Worm (Caenorhabditis elegans) whole organism, L4 larva: ENCODE data around the gene F55C12.6.

Experiments used
- F10B5.3 ChIP-seq: sonication (generic microtip); optimal IDR thresholded peaks from 2 replicates; lab custom pipeline; 2016; ENCODE audit warnings: mild to moderate bottlenecking, missing genetic modification characterization, missing compliant biosample characterization
- F37D6.2 ChIP-seq: sonication (generic microtip); optimal IDR thresholded peaks from 2 replicates; lab custom pipeline; 2016; ENCODE audit warnings: mild to moderate bottlenecking, missing genetic modification characterization, missing compliant biosample characterization
- F49E8.2 ChIP-seq: sonication (generic microtip); optimal IDR thresholded peaks from 2 replicates; lab custom pipeline; 2016; ENCODE audit warnings: missing compliant biosample characterization, mild to moderate bottlenecking, missing genetic modification characterization, borderline replicate concordance
- R02D3.7 ChIP-seq: fragments of 150-350 bp; sonication (generic microtip); optimal IDR thresholded peaks from 3 replicates; lab custom pipeline; 2014; ENCODE audit warnings: missing biosample characterization, missing genetic modification characterization
- Y48G9A.11 ChIP-seq: fragments of 200-800 bp; sonication (Bioruptor generic); IDR thresholded peaks from 2 replicates; pipeline ENCODE4 v1.3.6; 2022; ENCODE audit warnings: missing genetic modification reagents, missing genetic modification characterization, missing compliant biosample characterization
- Y5F2A.4 ChIP-seq: fragments of 200-800 bp; sonication (Bioruptor generic); optimal IDR thresholded peaks from 2 replicates; lab custom pipeline; 2018; ENCODE audit warnings: mild to moderate bottlenecking, missing genetic modification characterization, missing compliant biosample characterization
- Y75B8A.6 ChIP-seq: fragments of 200-800 bp; sonication (Bioruptor generic); IDR thresholded peaks from 2 replicates; pipeline ENCODE4 v1.3.6; 2022; ENCODE audit warnings: missing genetic modification reagents, missing genetic modification characterization, missing compliant biosample characterization
- aly-2 ChIP-seq: sonication (generic microtip); optimal IDR thresholded peaks from 2 replicates; lab custom pipeline; 2018; ENCODE audit warnings: missing biosample characterization, missing genetic modification characterization
- arid-1 ChIP-seq: fragments of 200-800 bp; sonication (Bioruptor generic); conservative IDR thresholded peaks from 2 replicates; pipeline ENCODE4 v1.3.6; 2022; ENCODE audit warnings: missing genetic modification reagents, missing genetic modification characterization, missing compliant biosample characterization
- ceh-20 ChIP-seq: fragments of 200-800 bp; sonication (Bioruptor generic); IDR thresholded peaks from 2 replicates; pipeline ENCODE4 v1.3.6; 2022; ENCODE audit warnings: missing genetic modification reagents, missing genetic modification characterization, missing compliant biosample characterization
- ceh-62 ChIP-seq: sonication (generic microtip); optimal IDR thresholded peaks from 2 replicates; lab custom pipeline; 2017; ENCODE audit warnings: missing biosample characterization, missing genetic modification characterization
- cey-2 ChIP-seq: sonication (generic microtip); optimal IDR thresholded peaks from 3 replicates; lab custom pipeline; 2017; ENCODE audit warnings: missing genetic modification characterization, mild to moderate bottlenecking, missing compliant biosample characterization, antibody characterized with exemption, borderline replicate concordance; ENCODE audit not compliant: insufficient read depth
- daf-12 ChIP-seq: fragments of 150-350 bp; optimal IDR thresholded peaks from 2 replicates; lab custom pipeline; 2014; ENCODE audit warnings: missing biosample characterization, missing genetic modification reagents, missing genetic modification characterization
- daf-16 ChIP-seq, 3 experiments: sonication (generic microtip); optimal IDR thresholded peaks; 2 replicates each; lab custom pipeline; 2016 to 2017; ENCODE audit warnings: missing genetic modification characterization in 3 of 3, missing genetic modification reagents in 3 of 3, mild to moderate bottlenecking in 2 of 3, missing compliant biosample characterization in 2 of 3, missing biosample characterization in 1 of 3, moderate library complexity in 1 of 3
- daf-8 ChIP-seq: fragments of 200-800 bp; sonication (Bioruptor generic); IDR thresholded peaks from 2 replicates; pipeline ENCODE4 v1.3.6; 2022; ENCODE audit warnings: missing genetic modification characterization, missing compliant biosample characterization
- dmd-6 ChIP-seq: fragments of 200-800 bp; sonication (Bioruptor generic); IDR thresholded peaks from 2 replicates; pipeline ENCODE4 v1.3.6; 2022; ENCODE audit warnings: missing genetic modification reagents, missing genetic modification characterization, missing compliant biosample characterization
- dmd-8 ChIP-seq: fragments of 200-800 bp; sonication (Bioruptor generic); IDR thresholded peaks from 2 replicates; pipeline ENCODE4 v1.3.6; 2022; ENCODE audit warnings: missing genetic modification characterization, missing compliant biosample characterization
- dve-1 ChIP-seq: sonication (generic microtip); optimal IDR thresholded peaks from 2 replicates; lab custom pipeline; 2017; ENCODE audit warnings: antibody characterized with exemption, mild to moderate bottlenecking, missing genetic modification characterization, missing compliant biosample characterization; ENCODE audit not compliant: insufficient read depth
- egl-43 ChIP-seq: fragments of 200-800 bp; sonication (Bioruptor generic); IDR thresholded peaks from 2 replicates; pipeline ENCODE4 v1.3.6; 2022; ENCODE audit warnings: missing genetic modification reagents, missing genetic modification characterization, missing compliant biosample characterization
- fos-1 ChIP-seq: fragments of 150-350 bp; optimal IDR thresholded peaks from 2 replicates; lab custom pipeline; 2014; ENCODE audit warnings: missing biosample characterization, missing genetic modification characterization
- hlh-30 ChIP-seq: sonication (generic microtip); optimal IDR thresholded peaks from 2 replicates; lab custom pipeline; 2017; ENCODE audit warnings: antibody characterized with exemption, mild to moderate bottlenecking, missing genetic modification characterization, missing compliant biosample characterization; ENCODE audit not compliant: insufficient read depth
- jun-1 ChIP-seq: fragments of 150-350 bp; optimal IDR thresholded peaks from 2 replicates; lab custom pipeline; 2014; ENCODE audit warnings: missing biosample characterization, missing genetic modification reagents, missing genetic modification characterization
- lin-1 ChIP-seq: fragments of 200-800 bp; sonication (Bioruptor generic); IDR thresholded peaks from 2 replicates; pipeline ENCODE4 v1.3.6; 2022; ENCODE audit warnings: missing genetic modification reagents, missing genetic modification characterization, missing compliant biosample characterization
- lin-13 ChIP-seq: fragments of 150-350 bp; optimal IDR thresholded peaks from 2 replicates; lab custom pipeline; 2014; ENCODE audit warnings: missing biosample characterization, missing genetic modification reagents, missing genetic modification characterization
- lin-38 ChIP-seq: fragments of 200-800 bp; sonication (Bioruptor generic); IDR thresholded peaks from 2 replicates; pipeline ENCODE4 v1.3.6; 2022; ENCODE audit warnings: missing genetic modification reagents, missing genetic modification characterization, missing compliant biosample characterization
- lin-39 ChIP-seq: fragments of 150-350 bp; optimal IDR thresholded peaks from 2 replicates; lab custom pipeline; 2014; ENCODE audit warnings: missing biosample characterization, missing genetic modification reagents, missing genetic modification characterization
- lsy-2 ChIP-seq, 2 experiments: fragments of 150-350 bp in 1 of 2; sonication (generic microtip) in 1 of 2; optimal IDR thresholded peaks; 2 replicates each; lab custom pipeline; 2014 to 2017; ENCODE audit warnings: missing biosample characterization in 2 of 2, missing genetic modification characterization in 2 of 2
- madf-5 ChIP-seq, 2 experiments: fragments of 200-800 bp; sonication (Bioruptor generic); IDR thresholded peaks; 2 replicates each; pipeline ENCODE4 v1.3.6; 2022; ENCODE audit warnings: missing compliant biosample characterization in 2 of 2, missing genetic modification characterization in 2 of 2
- mdt-29 ChIP-seq: fragments of 200-800 bp; sonication (Bioruptor generic); IDR thresholded peaks from 2 replicates; pipeline ENCODE4 v1.3.6; 2022; ENCODE audit warnings: missing genetic modification reagents, missing genetic modification characterization, missing compliant biosample characterization
- mxl-2 ChIP-seq: fragments of 200-800 bp; sonication (Bioruptor generic); conservative IDR thresholded peaks from 2 replicates; pipeline ENCODE4 v1.3.6; 2022; ENCODE audit warnings: missing genetic modification reagents, missing genetic modification characterization, missing compliant biosample characterization
- mxl-3 ChIP-seq: fragments of 200-800 bp; sonication (Bioruptor generic); optimal IDR thresholded peaks from 2 replicates; lab custom pipeline; 2018; ENCODE audit warnings: mild to moderate bottlenecking, missing genetic modification characterization, missing compliant biosample characterization
- nhr-102 ChIP-seq: sonication (generic microtip); optimal IDR thresholded peaks from 2 replicates; lab custom pipeline; 2016; ENCODE audit warnings: mild to moderate bottlenecking, missing genetic modification characterization, moderate library complexity, missing compliant biosample characterization
- nhr-11 ChIP-seq: fragments of 150-350 bp; optimal IDR thresholded peaks from 2 replicates; lab custom pipeline; 2014; ENCODE audit warnings: missing biosample characterization, missing genetic modification characterization
- nhr-237 ChIP-seq: sonication (generic microtip); optimal IDR thresholded peaks from 2 replicates; lab custom pipeline; 2017; ENCODE audit warnings: missing biosample characterization, missing genetic modification characterization
- nhr-28 ChIP-seq: fragments of 150-350 bp; optimal IDR thresholded peaks from 2 replicates; lab custom pipeline; 2014; ENCODE audit warnings: missing biosample characterization, missing genetic modification characterization
- nhr-42 ChIP-seq: fragments of 200-800 bp; sonication (Bioruptor generic); IDR thresholded peaks from 2 replicates; pipeline ENCODE4 v1.3.6; 2022; ENCODE audit warnings: missing genetic modification characterization, missing compliant biosample characterization
- nhr-48 ChIP-seq: sonication (generic microtip); optimal IDR thresholded peaks from 2 replicates; lab custom pipeline; 2016; ENCODE audit warnings: mild to moderate bottlenecking, missing genetic modification characterization, missing compliant biosample characterization
- nhr-6 ChIP-seq: fragments of 150-350 bp; optimal IDR thresholded peaks from 2 replicates; lab custom pipeline; 2014; ENCODE audit warnings: missing biosample characterization, missing genetic modification characterization
- nhr-77 ChIP-seq: fragments of 150-350 bp; optimal IDR thresholded peaks from 2 replicates; lab custom pipeline; 2014; ENCODE audit warnings: missing biosample characterization, missing genetic modification characterization
- pqm-1 ChIP-seq: sonication (generic microtip); optimal IDR thresholded peaks from 2 replicates; lab custom pipeline; 2017; ENCODE audit warnings: missing biosample characterization, missing genetic modification characterization
- rbr-2 ChIP-seq: sonication (generic microtip); optimal IDR thresholded peaks from 2 replicates; lab custom pipeline; 2016; ENCODE audit warnings: missing genotype, missing genetic modification characterization, missing compliant biosample characterization
- saeg-2 ChIP-seq: fragments of 200-800 bp; sonication (Bioruptor generic); IDR thresholded peaks from 2 replicates; pipeline ENCODE4 v1.3.6; 2022; ENCODE audit warnings: missing genetic modification reagents, missing genetic modification characterization, missing compliant biosample characterization
- set-16 ChIP-seq: fragments of 200-800 bp; sonication (Bioruptor generic); IDR thresholded peaks from 2 replicates; pipeline ENCODE4 v1.3.6; 2022; ENCODE audit warnings: missing genetic modification reagents, missing genetic modification characterization, missing compliant biosample characterization
- snpc-1.2 ChIP-seq: fragments of 200-800 bp; sonication (Bioruptor generic); IDR thresholded peaks from 2 replicates; pipeline ENCODE4 v1.3.6; 2022; ENCODE audit warnings: missing genetic modification reagents, missing genetic modification characterization, missing compliant biosample characterization
- snpc-4 ChIP-seq: fragments of 150-350 bp; optimal IDR thresholded peaks from 2 replicates; lab custom pipeline; 2014; ENCODE audit warnings: missing biosample characterization, missing genetic modification characterization
- tag-97 ChIP-seq: fragments of 200-800 bp; sonication (Bioruptor generic); IDR thresholded peaks from 2 replicates; pipeline ENCODE4 v1.3.6; 2022; ENCODE audit warnings: missing genetic modification characterization, missing compliant biosample characterization
- unc-39 ChIP-seq: sonication (generic microtip); optimal IDR thresholded peaks from 2 replicates; lab custom pipeline; 2017; ENCODE audit warnings: missing biosample characterization, missing genetic modification characterization
- vab-7 ChIP-seq: fragments of 200-800 bp; sonication (Bioruptor generic); IDR thresholded peaks from 2 replicates; pipeline ENCODE4 v1.3.6; 2022; ENCODE audit warnings: missing genetic modification reagents, missing genetic modification characterization, missing compliant biosample characterization
- zfp-3 ChIP-seq: fragments of 200-800 bp; sonication (Bioruptor generic); conservative IDR thresholded peaks from 2 replicates; pipeline ENCODE4 v1.3.6; 2022; ENCODE audit warnings: missing genetic modification reagents, missing genetic modification characterization, missing compliant biosample characterization
- ztf-11 ChIP-seq: fragments of 150-350 bp; optimal IDR thresholded peaks from 2 replicates; lab custom pipeline; 2014; ENCODE audit warnings: missing biosample characterization, missing genetic modification characterization
- ztf-7 ChIP-seq: fragments of 150-350 bp; optimal IDR thresholded peaks from 2 replicates; lab custom pipeline; 2014; ENCODE audit warnings: missing biosample characterization, missing genetic modification characterization

F55C12.6 gene

ce11 chrII:5844694-5845129 is 31.2 kb downstream of the F55C12.6 start (continued):
- peak; percentile 94 for TF ChIP-seq snpc-1.2 (GFP tag; lab: Robert Waterston, UW)
- TF ChIP-seq nhr-77 (tag; lab: Kevin White, UChicago): peak; percentile 98
- 0 out of 2 replicates have a peak, but pooled peaks have one; percentile 20 for TF ChIP-seq daf-8
- TF ChIP-seq egl-43 (GFP tag; lab: Robert Waterston, UW): peak; percentile 99
- TF ChIP-seq snpc-4 (tag; lab: Kevin White, UChicago): peak; percentile 98
- TF ChIP-seq lin-13 (GFP tag; lab: Kevin White, UChicago): peak; percentile 98
- peak; percentile 91 for TF ChIP-seq ztf-7 (tag; lab: Kevin White, UChicago)
- TF ChIP-seq nhr-6 (tag; lab: Kevin White, UChicago): peak; percentile 96
- TF ChIP-seq arid-1 (GFP tag; lab: Robert Waterston, UW): peak; percentile 96
- TF ChIP-seq cey-2 (tag; lab: Kevin White, UChicago): peak; percentile 89
- TF ChIP-seq hlh-30: peak; percentile 96
- peak; percentile 88 for TF ChIP-seq Y48G9A.11 (GFP tag; lab: Robert Waterston, UW)
- TF ChIP-seq lin-1 (GFP tag; lab: Robert Waterston, UW): peak; percentile 95
- TF ChIP-seq saeg-2 (GFP tag; lab: Robert Waterston, UW): peak; percentile 99
- peak; percentile 98 for TF ChIP-seq nhr-11 (tag; lab: Kevin White, UChicago)
- TF ChIP-seq F37D6.2 (tag; lab: Kevin White, UChicago): peak; percentile 97
- peak; percentile 89 for TF ChIP-seq mxl-3 (GFP tag; lab: Kevin White, UChicago)
- peak; percentile 100 for TF ChIP-seq dve-1 (tag; lab: Kevin White, UChicago)
- peak; percentile 5 to 96; a peak in 3 of 4 replicates for TF ChIP-seq madf-5 (GFP tag; IDR thresholded peaks at IDR 0.05; lab: Robert Waterston, UW)
- peak; percentile 96 for TF ChIP-seq nhr-28 (tag; lab: Kevin White, UChicago)
- TF ChIP-seq mxl-2 (GFP tag; lab: Robert Waterston, UW): peak; percentile 86
- peak; percentile 97 for TF ChIP-seq nhr-48 (tag; lab: Kevin White, UChicago)
- peak; percentile 78 for TF ChIP-seq Y75B8A.6
- peak; percentile 96 for TF ChIP-seq zfp-3 (GFP tag; lab: Robert Waterston, UW)
- peak; percentile 58 for TF ChIP-seq R02D3.7 (tag; lab: Kevin White, UChicago)
- TF ChIP-seq nhr-237 (tag; lab: Kevin White, UChicago): peak; percentile 70
- TF ChIP-seq fos-1: peak; percentile 97
- TF ChIP-seq nhr-42 (GFP tag; lab: Robert Waterston, UW): peak; percentile 97
- peak; percentile 95 for TF ChIP-seq lin-38 (GFP tag; lab: Robert Waterston, UW)
- TF ChIP-seq ztf-11 (tag; lab: Kevin White, UChicago): peak; percentile 47
- TF ChIP-seq set-16: peak; percentile 83
- no peak for TF ChIP-seq tag-97 (GFP tag; lab: Robert Waterston, UW)
- peak; percentile 97 for TF ChIP-seq F49E8.2 (tag; lab: Kevin White, UChicago)
- peak; percentile 44 for TF ChIP-seq ceh-62
- TF ChIP-seq vab-7: peak; percentile 87
- peak; percentile 89 to 97 for TF ChIP-seq daf-16 (GFP tag; optimal IDR thresholded peaks at IDR 0.05; lab: Kevin White, UChicago)
- peak; percentile 89 for TF ChIP-seq daf-16 (tag; optimal IDR thresholded peaks at IDR 0.05; lab: Kevin White, UChicago)
- TF ChIP-seq pqm-1: peak; percentile 53
- peak; percentile 75 for TF ChIP-seq unc-39 (tag; lab: Kevin White, UChicago)
- peak; percentile 99 for TF ChIP-seq mdt-29
- TF ChIP-seq dmd-6 (GFP tag; lab: Robert Waterston, UW): peak; percentile 99
- TF ChIP-seq dmd-8 (GFP tag; lab: Robert Waterston, UW): peak; percentile 83
- TF ChIP-seq lin-39: peak; percentile 85
- TF ChIP-seq aly-2 (tag; lab: Kevin White, UChicago): no peak
- peak; percentile 88 for TF ChIP-seq Y5F2A.4
- peak; percentile 43 for TF ChIP-seq daf-12 (tag; lab: Kevin White, UChicago)
- peak; percentile 99 for TF ChIP-seq ceh-20 (GFP tag; lab: Robert Waterston, UW)
- TF ChIP-seq lsy-2 (tag; optimal IDR thresholded peaks at IDR 0.05; lab: Kevin White, UChicago): peak; percentile 94 to 97
- peak; percentile 98 for TF ChIP-seq jun-1 (tag; lab: Kevin White, UChicago)
- peak; percentile 95 for TF ChIP-seq F10B5.3 (tag; lab: Kevin White, UChicago)
- peak; percentile 99 for TF ChIP-seq rbr-2 (tag; lab: Kevin White, UChicago)
- peak; percentile 98 for TF ChIP-seq nhr-102
